Worm (Caenorhabditis elegans) whole organism, L1 larva: ENCODE data around the gene rft-2.

Source experiments
- C04F5.9 ChIP-seq: sonication (generic microtip); optimal IDR thresholded peaks from 2 replicates; lab custom pipeline; 2016; ENCODE audit warnings: missing genetic modification characterization, missing compliant biosample characterization
- C16A3.4 ChIP-seq: fragments of 150-350 bp; optimal IDR thresholded peaks from 2 replicates; lab custom pipeline; 2014; ENCODE audit warnings: missing biosample characterization, missing genetic modification characterization
- C34B4.2 ChIP-seq: sonication (generic microtip); optimal IDR thresholded peaks from 2 replicates; lab custom pipeline; 2017; ENCODE audit warnings: mild to moderate bottlenecking, missing genetic modification characterization, missing compliant biosample characterization
- F16B12.6 ChIP-seq: fragments of 150-350 bp; optimal IDR thresholded peaks from 2 replicates; lab custom pipeline; 2014; ENCODE audit warnings: missing biosample characterization, missing genetic modification characterization
- Y116A8C.19 ChIP-seq: sonication (generic microtip); optimal IDR thresholded peaks from 2 replicates; lab custom pipeline; 2016; ENCODE audit warnings: missing compliant biosample characterization, missing genetic modification characterization, borderline replicate concordance
- aha-1 ChIP-seq: fragments of 150-350 bp; optimal IDR thresholded peaks from 2 replicates; lab custom pipeline; 2014; ENCODE audit warnings: missing biosample characterization, missing genetic modification characterization
- alr-1 ChIP-seq: fragments of 200-800 bp; sonication (Bioruptor generic); optimal IDR thresholded peaks from 2 replicates; lab custom pipeline; 2018; ENCODE audit warnings: borderline replicate concordance, mild to moderate bottlenecking, missing genetic modification characterization, missing compliant biosample characterization
- ama-1 ChIP-seq: fragments of 150-350 bp; optimal IDR thresholded peaks from 2 replicates; lab custom pipeline; 2014
- blmp-1 ChIP-seq: fragments of 150-350 bp; optimal IDR thresholded peaks from 2 replicates; lab custom pipeline; 2014; ENCODE audit warnings: missing biosample characterization, missing genetic modification characterization
- ceh-8 ChIP-seq: fragments of 200-800 bp; sonication (Bioruptor generic); optimal IDR thresholded peaks from 2 replicates; lab custom pipeline; 2018; ENCODE audit warnings: mild to moderate bottlenecking, missing genetic modification characterization, moderate library complexity, missing compliant biosample characterization
- ceh-82 ChIP-seq, 3 experiments: fragments of 150-350 bp in 1 of 3; sonication (generic microtip) in 2 of 3; optimal IDR thresholded peaks; 2 replicates each; lab custom pipeline; 2014 to 2017; ENCODE audit warnings: missing biosample characterization in 3 of 3, missing genetic modification characterization in 3 of 3
- ceh-88 ChIP-seq: fragments of 200-800 bp; sonication (Bioruptor generic); IDR thresholded peaks from 2 replicates; pipeline ENCODE4 v1.3.6; 2022; ENCODE audit warnings: missing genetic modification characterization, missing compliant biosample characterization
- ceh-90 ChIP-seq: sonication (generic microtip); optimal IDR thresholded peaks from 2 replicates; lab custom pipeline; 2016; ENCODE audit warnings: missing genetic modification characterization, missing compliant biosample characterization
- ces-1 ChIP-seq: fragments of 150-350 bp; optimal IDR thresholded peaks from 2 replicates; lab custom pipeline; 2014; ENCODE audit warnings: missing biosample characterization, missing genetic modification reagents, missing genetic modification characterization
- dpl-1 ChIP-seq, 3 experiments: fragments of 150-350 bp in 2 of 3; sonication (generic microtip) in 1 of 3; optimal IDR thresholded peaks; 2 replicates each; lab custom pipeline; 2014 to 2017; ENCODE audit warnings: missing biosample characterization in 3 of 3, missing genetic modification characterization in 3 of 3, missing genetic modification reagents in 3 of 3
- efl-3 ChIP-seq: fragments of 200-800 bp; sonication (Bioruptor generic); optimal IDR thresholded peaks from 2 replicates; lab custom pipeline; 2018; ENCODE audit warnings: mild to moderate bottlenecking, missing genetic modification characterization, missing compliant biosample characterization
- egl-13 ChIP-seq: sonication (generic microtip); optimal IDR thresholded peaks from 2 replicates; lab custom pipeline; 2016; ENCODE audit warnings: missing genotype, missing genetic modification reagents, missing genetic modification characterization, missing compliant biosample characterization
- egl-27 ChIP-seq, 2 experiments: fragments of 150-350 bp in 1 of 2; sonication (generic microtip); optimal IDR thresholded peaks; 3 replicates each; lab custom pipeline; 2017 to 2018; ENCODE audit warnings: missing biosample characterization in 2 of 2, missing genetic modification characterization in 2 of 2, missing genetic modification reagents in 2 of 2
- elt-3 ChIP-seq, 6 experiments: fragments of 150-350 bp in 1 of 6; sonication (generic microtip); optimal IDR thresholded peaks; 2 replicates each; lab custom pipeline; 2017 to 2018; ENCODE audit warnings: missing biosample characterization in 6 of 6, missing genetic modification characterization in 6 of 6, inconsistent platforms in 1 of 6
- fkh-10 ChIP-seq: sonication (generic microtip); optimal IDR thresholded peaks from 2 replicates; lab custom pipeline; 2017; ENCODE audit warnings: missing biosample characterization, missing genetic modification reagents, missing genetic modification characterization
- fkh-4 ChIP-seq: sonication (generic microtip); optimal IDR thresholded peaks from 2 replicates; lab custom pipeline; 2016; ENCODE audit warnings: missing compliant biosample characterization, missing genetic modification characterization, borderline replicate concordance
- fos-1 ChIP-seq: fragments of 150-350 bp; optimal IDR thresholded peaks from 2 replicates; lab custom pipeline; 2014; ENCODE audit warnings: missing biosample characterization, missing genetic modification characterization
- hlh-17 ChIP-seq: fragments of 200-800 bp; sonication (Bioruptor generic); optimal IDR thresholded peaks from 2 replicates; lab custom pipeline; 2018; ENCODE audit warnings: missing genetic modification characterization, mild to moderate bottlenecking, missing compliant biosample characterization, moderate library complexity, borderline replicate concordance
- irx-1 ChIP-seq: sonication (generic microtip); optimal IDR thresholded peaks from 2 replicates; lab custom pipeline; 2016; ENCODE audit warnings: missing genetic modification characterization, missing compliant biosample characterization
- isw-1 ChIP-seq: fragments of 200-800 bp; sonication (Bioruptor generic); IDR thresholded peaks from 2 replicates; pipeline ENCODE4 v1.3.6; 2022; ENCODE audit warnings: missing genetic modification characterization, missing compliant biosample characterization
- jun-1 ChIP-seq: fragments of 150-350 bp; optimal IDR thresholded peaks from 2 replicates; lab custom pipeline; 2014; ENCODE audit warnings: missing biosample characterization, missing genetic modification reagents, missing genetic modification characterization
- lin-13 ChIP-seq: fragments of 150-350 bp; optimal IDR thresholded peaks from 2 replicates; lab custom pipeline; 2014; ENCODE audit warnings: missing biosample characterization, missing genetic modification reagents, missing genetic modification characterization
- lin-15B ChIP-seq: fragments of 150-350 bp; sonication (generic microtip); optimal IDR thresholded peaks from 3 replicates; lab custom pipeline; 2014; ENCODE audit warnings: missing biosample characterization, missing genetic modification characterization
- lin-39 ChIP-seq: fragments of 150-350 bp; optimal IDR thresholded peaks from 2 replicates; lab custom pipeline; 2014; ENCODE audit warnings: missing biosample characterization, missing genetic modification reagents, missing genetic modification characterization
- mab-9 ChIP-seq: fragments of 200-800 bp; sonication (Bioruptor generic); IDR thresholded peaks from 2 replicates; pipeline ENCODE4 v1.3.6; 2022; ENCODE audit warnings: missing genetic modification reagents, missing genetic modification characterization, missing compliant biosample characterization
- mdl-1 ChIP-seq, 2 experiments: fragments of 150-350 bp; optimal IDR thresholded peaks; 2 replicates each; lab custom pipeline; 2014 to 2017; ENCODE audit warnings: missing biosample characterization in 2 of 2, missing genetic modification characterization in 2 of 2, inconsistent platforms in 1 of 2
- mef-2 ChIP-seq: fragments of 150-350 bp; optimal IDR thresholded peaks from 2 replicates; lab custom pipeline; 2014; ENCODE audit warnings: missing biosample characterization, missing genetic modification characterization
- nhr-11 ChIP-seq: fragments of 150-350 bp; optimal IDR thresholded peaks from 2 replicates; lab custom pipeline; 2014; ENCODE audit warnings: missing biosample characterization, missing genetic modification characterization
- nhr-12 ChIP-seq: sonication (generic microtip); optimal IDR thresholded peaks from 2 replicates; lab custom pipeline; 2017; ENCODE audit warnings: missing biosample characterization, missing genetic modification characterization
- nhr-19 ChIP-seq: fragments of 200-800 bp; sonication (Bioruptor generic); conservative IDR thresholded peaks from 2 replicates; pipeline ENCODE4 v1.3.6; 2022; ENCODE audit warnings: missing genetic modification characterization, missing compliant biosample characterization
- nhr-20 ChIP-seq: sonication (generic microtip); optimal IDR thresholded peaks from 2 replicates; lab custom pipeline; 2016; ENCODE audit warnings: mild to moderate bottlenecking, missing genetic modification characterization, missing compliant biosample characterization
- nhr-237 ChIP-seq: fragments of 150-350 bp; optimal IDR thresholded peaks from 2 replicates; lab custom pipeline; 2014; ENCODE audit warnings: missing biosample characterization, missing genetic modification characterization
- nhr-71 ChIP-seq: sonication (generic microtip); optimal IDR thresholded peaks from 2 replicates; lab custom pipeline; 2016; ENCODE audit warnings: mild to moderate bottlenecking, missing genetic modification characterization, moderate library complexity, missing compliant biosample characterization
- nhr-76 ChIP-seq: sonication (generic microtip); optimal IDR thresholded peaks from 2 replicates; lab custom pipeline; 2017; ENCODE audit warnings: missing biosample characterization, missing genetic modification characterization
- nhr-84 ChIP-seq: sonication (generic microtip); optimal IDR thresholded peaks from 2 replicates; lab custom pipeline; 2017; ENCODE audit warnings: missing biosample characterization, missing genetic modification characterization
- nhr-85 ChIP-seq: sonication (generic microtip); peaks from one replicate; lab custom pipeline; 2016; ENCODE audit warnings: missing genetic modification characterization, inconsistent platforms, missing compliant biosample characterization
- pax-3 ChIP-seq: fragments of 200-800 bp; sonication (Bioruptor generic); optimal IDR thresholded peaks from 2 replicates; lab custom pipeline; 2018; ENCODE audit warnings: mild to moderate bottlenecking, missing genetic modification characterization, moderate library complexity, missing compliant biosample characterization
- skn-1 ChIP-seq: fragments of 150-350 bp; optimal IDR thresholded peaks from 2 replicates; lab custom pipeline; 2014; ENCODE audit warnings: missing biosample characterization, missing genetic modification characterization
- sox-4 ChIP-seq: sonication (generic microtip); optimal IDR thresholded peaks from 2 replicates; lab custom pipeline; 2016; ENCODE audit warnings: missing genetic modification characterization, missing compliant biosample characterization
- sup-37 ChIP-seq: fragments of 200-800 bp; sonication (Bioruptor generic); optimal IDR thresholded peaks from 2 replicates; lab custom pipeline; 2018; ENCODE audit warnings: mild to moderate bottlenecking, missing genetic modification characterization, missing compliant biosample characterization
- swsn-7 ChIP-seq: sonication (generic microtip); optimal IDR thresholded peaks from 2 replicates; lab custom pipeline; 2016; ENCODE audit warnings: missing genetic modification characterization, missing compliant biosample characterization
- unc-62 ChIP-seq: fragments of 150-350 bp; optimal IDR thresholded peaks from 2 replicates; lab custom pipeline; 2014; ENCODE audit warnings: missing biosample characterization, missing genetic modification reagents, missing genetic modification characterization
- unc-86 ChIP-seq: sonication (generic microtip); optimal IDR thresholded peaks from 2 replicates; lab custom pipeline; 2016; ENCODE audit warnings: missing genetic modification characterization, missing compliant biosample characterization
- unc-98 ChIP-seq: fragments of 200-800 bp; sonication (Bioruptor generic); IDR thresholded peaks from 2 replicates; pipeline ENCODE4 v1.3.6; 2022; ENCODE audit warnings: missing genetic modification characterization, missing compliant biosample characterization
- xbp-1 ChIP-seq: sonication (generic microtip); optimal IDR thresholded peaks from 2 replicates; lab custom pipeline; 2016; ENCODE audit warnings: missing genetic modification characterization, missing compliant biosample characterization
- zag-1 ChIP-seq: fragments of 150-350 bp; optimal IDR thresholded peaks from 2 replicates; lab custom pipeline; 2014; ENCODE audit warnings: missing biosample characterization, missing genetic modification characterization
- zip-4 ChIP-seq: fragments of 200-800 bp; sonication (Bioruptor generic); optimal IDR thresholded peaks from 2 replicates; lab custom pipeline; 2018; ENCODE audit warnings: mild to moderate bottlenecking, missing genetic modification characterization, moderate library complexity, missing compliant biosample characterization
- ztf-11 ChIP-seq, 2 experiments: sonication (generic microtip); optimal IDR thresholded peaks; 2 replicates each; lab custom pipeline; 2016 to 2017; ENCODE audit warnings: missing genetic modification characterization in 2 of 2, missing biosample characterization in 1 of 2, missing compliant biosample characterization in 1 of 2

The rft-2 gene

ce11 chrV:4499156-4499808 lies 48.9 kb upstream of the rft-2 start (continued):
- no peak for TF ChIP-seq irx-1
- peak; percentile 6 for TF ChIP-seq nhr-20
- TF ChIP-seq unc-86 (tag; lab: Kevin White, UChicago) = peak; percentile 34
- no peak for TF ChIP-seq nhr-84 (tag; lab: Kevin White, UChicago)
- TF ChIP-seq jun-1 = no peak
- TF ChIP-seq unc-62 (GFP tag; lab: Kevin White, UChicago) = no peak
- peak; percentile 33 for TF ChIP-seq swsn-7 (tag; lab: Kevin White, UChicago)
- peak in 2 of 3 experiments; percentile 2 to 48 for TF ChIP-seq ceh-82 (tag; optimal IDR thresholded peaks at IDR 0.05; lab: Kevin White, UChicago)
- TF ChIP-seq sup-37 (GFP tag; lab: Kevin White, UChicago) = no peak
- no peak for TF ChIP-seq ceh-88 (GFP tag; lab: Robert Waterston, UW)
- no peak for TF ChIP-seq fkh-4
- TF ChIP-seq dpl-1 (GFP tag; optimal IDR thresholded peaks at IDR 0.05; lab: Kevin White, UChicago) = no peak
- no peak for TF ChIP-seq hlh-17
- TF ChIP-seq fos-1 (tag; lab: Kevin White, UChicago) = no peak
- peak in 2 of 6 experiments; percentile 1 to 22 for TF ChIP-seq elt-3 (tag; optimal IDR thresholded peaks at IDR 0.05; lab: Kevin White, UChicago)
- no peak for TF ChIP-seq alr-1 (tag; lab: Kevin White, UChicago)
- no peak for TF ChIP-seq skn-1 (tag; lab: Kevin White, UChicago)
- peak; percentile 72 for TF ChIP-seq blmp-1 (tag; lab: Kevin White, UChicago)
- no peak for TF ChIP-seq mef-2 (tag; lab: Kevin White, UChicago)
- no peak for TF ChIP-seq ceh-8
- no peak for TF ChIP-seq egl-27 (tag; optimal IDR thresholded peaks at IDR 0.05; lab: Kevin White, UChicago)
- TF ChIP-seq C04F5.9 (tag; lab: Kevin White, UChicago) = no peak
- TF ChIP-seq sox-4 (tag; lab: Kevin White, UChicago) = no peak
- no peak for TF ChIP-seq lin-13
- no peak for TF ChIP-seq efl-3 (GFP tag; lab: Kevin White, UChicago)
- no peak for TF ChIP-seq egl-13 (tag; lab: Kevin White, UChicago)
- peak; percentile 15; the same call in 1 of the 2 replicates for TF ChIP-seq nhr-19 (GFP tag; lab: Robert Waterston, UW)
- TF ChIP-seq nhr-12 (tag; lab: Kevin White, UChicago) = no peak
- no peak for TF ChIP-seq lin-15B (tag; lab: Kevin White, UChicago)
- no peak for TF ChIP-seq lin-39 (tag; lab: Kevin White, UChicago)
- TF ChIP-seq mab-9 (GFP tag; lab: Robert Waterston, UW) = no peak
- TF ChIP-seq zag-1 (tag; lab: Kevin White, UChicago) = no peak
- TF ChIP-seq nhr-71 (tag; lab: Kevin White, UChicago) = peak; percentile 55
- TF ChIP-seq zip-4 = no peak
- TF ChIP-seq ceh-90 (tag; lab: Kevin White, UChicago) = no peak
- TF ChIP-seq mdl-1 (tag; optimal IDR thresholded peaks at IDR 0.05; lab: Kevin White, UChicago) = no peak
- no peak for TF ChIP-seq nhr-11 (tag; lab: Kevin White, UChicago)
- no peak for TF ChIP-seq aha-1 (tag; lab: Kevin White, UChicago)
- no peak for TF ChIP-seq Y116A8C.19
- no peak for TF ChIP-seq nhr-237 (tag; lab: Kevin White, UChicago)
- TF ChIP-seq ces-1 (GFP tag; lab: Kevin White, UChicago) = no peak
- no peak for TF ChIP-seq nhr-76 (tag; lab: Kevin White, UChicago)
- peak; percentile 82 for TF ChIP-seq nhr-85
- TF ChIP-seq C34B4.2 (tag; lab: Kevin White, UChicago) = no peak
- TF ChIP-seq C16A3.4 = peak; percentile 1
- TF ChIP-seq F16B12.6 (tag; lab: Kevin White, UChicago) = no peak
- TF ChIP-seq xbp-1 (tag; lab: Kevin White, UChicago) = no peak
- TF ChIP-seq ztf-11 (tag; optimal IDR thresholded peaks at IDR 0.05; lab: Kevin White, UChicago) = no peak
- TF ChIP-seq unc-98 (GFP tag; lab: Robert Waterston, UW) = no peak
- no peak for TF ChIP-seq fkh-10 (GFP tag; lab: Kevin White, UChicago)
- TF ChIP-seq ama-1 = no peak
- TF ChIP-seq isw-1 (GFP tag; lab: Robert Waterston, UW) = no peak
- TF ChIP-seq pax-3 (tag; lab: Kevin White, UChicago) = no peak
